Worm (Caenorhabditis elegans) whole organism, early embryonic: ENCODE data around the gene ZK1236.5.

Experiments used
- aly-1 ChIP-seq: sonication (generic microtip); optimal IDR thresholded peaks from 2 replicates; lab custom pipeline; 2016; ENCODE audit warnings: missing genetic modification characterization, missing compliant biosample characterization
- ets-7 ChIP-seq: sonication (generic microtip); optimal IDR thresholded peaks from 2 replicates; lab custom pipeline; 2016; ENCODE audit warnings: missing genotype, missing genetic modification characterization, missing compliant biosample characterization
- hmg-4 ChIP-seq: fragments of 200-800 bp; sonication (Bioruptor generic); optimal IDR thresholded peaks from 2 replicates; lab custom pipeline; 2018; ENCODE audit warnings: mild to moderate bottlenecking, missing genetic modification characterization, missing compliant biosample characterization
- scrt-1 ChIP-seq: fragments of 200-800 bp; sonication (Bioruptor generic); IDR thresholded peaks from 2 replicates; pipeline ENCODE4 v1.3.6; 2022; ENCODE audit warnings: missing genetic modification characterization, missing compliant biosample characterization

DNA sequence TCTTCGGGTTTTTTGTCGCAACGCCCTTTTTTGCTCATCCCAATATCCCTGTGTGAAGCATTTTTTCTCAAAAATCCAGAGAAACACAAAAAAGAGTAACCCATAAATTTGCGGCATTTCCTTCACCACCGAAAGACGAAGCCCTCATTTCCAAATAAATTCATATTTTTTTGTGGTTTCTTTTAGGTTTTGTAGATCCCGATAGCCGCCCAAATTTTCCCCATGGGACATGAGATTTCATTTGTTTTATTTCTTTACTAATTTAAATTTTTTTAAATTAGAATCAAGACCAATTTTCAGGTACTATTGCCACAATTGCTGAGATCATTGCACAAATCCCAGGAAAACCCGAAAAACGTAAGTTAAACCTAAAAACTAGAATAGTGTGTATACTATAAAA, 34.7 kb upstream of the ZK1236.5 start, which contains the start of gene mig-39:
- TF ChIP-seq ets-7 (tag; lab: Kevin White, UChicago), result no peak
- no peak for TF ChIP-seq scrt-1 (GFP tag; lab: Robert Waterston, UW)
- no peak for TF ChIP-seq aly-1 (tag; lab: Kevin White, UChicago)
- no peak for TF ChIP-seq hmg-4 (GFP tag; lab: Kevin White, UChicago)
